Worm (Caenorhabditis elegans): Measurements from ENCODE around the gene Y39F10A.6.

DNA sequence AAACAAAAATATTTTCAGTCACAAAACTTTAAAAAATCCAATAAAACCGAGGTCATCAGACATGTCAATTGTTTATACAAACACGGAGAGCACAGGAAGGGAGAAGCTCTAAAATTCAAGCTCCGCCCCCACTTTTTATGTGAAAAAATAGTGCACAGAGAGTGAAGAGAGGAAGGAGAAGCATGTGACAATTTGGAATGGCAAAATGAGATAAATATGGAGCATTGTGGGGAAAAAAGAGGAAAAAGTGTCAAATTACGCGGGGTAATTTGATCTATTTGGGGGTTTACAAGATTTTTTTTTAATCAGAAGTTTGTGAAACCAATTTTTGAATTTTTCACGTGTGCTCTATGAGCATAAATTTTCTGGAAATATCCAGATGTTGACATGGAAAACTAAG lies 20.5 kb downstream of the Y39F10A.6 start:
- TF ChIP-seq ama-1 (optimal IDR thresholded peaks at IDR 0.05) (no peak), ceh-13 (GFP tag; optimal IDR thresholded peaks at IDR 0.05) (no peak), tbx-11 (GFP tag; IDR thresholded peaks at IDR 0.05) (no peak), flt-1 (GFP tag; IDR thresholded peaks at IDR 0.05) (no peak), ceh-36 (tag; optimal IDR thresholded peaks at IDR 0.05) (no peak), hmbx-1 (tag; optimal IDR thresholded peaks at IDR 0.05) (no peak)
